Worm (Caenorhabditis elegans): Measurements from ENCODE around the gene K10H10.13.

DNA sequence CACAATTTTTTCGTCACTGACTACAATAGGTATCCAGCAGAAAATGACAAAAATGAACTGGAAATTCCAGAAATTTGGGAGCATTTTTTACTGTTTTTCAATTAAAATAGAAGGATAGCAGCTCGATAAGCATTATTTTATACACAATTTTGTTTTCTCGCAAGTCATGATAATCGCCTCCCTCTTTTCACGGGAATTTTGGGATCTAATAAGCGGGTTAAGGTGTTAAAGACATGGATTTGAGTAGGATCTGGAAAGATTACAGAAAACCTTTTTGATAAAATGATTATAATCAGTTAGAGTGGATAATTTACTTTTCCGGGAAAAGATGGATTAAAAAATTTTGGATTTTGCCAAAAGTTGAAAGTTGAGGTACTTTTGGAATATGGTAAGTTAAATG is 37.6 kb upstream of the K10H10.13 start, which contains the start of gene gcy-29:
- TF ChIP-seq pqm-1 (tag; optimal IDR thresholded peaks at IDR 0.05) (no peak), mec-3 (tag; optimal IDR thresholded peaks at IDR 0.05; ENCODE audit: borderline replicate concordance) (no peak), elt-2 (tag; optimal IDR thresholded peaks at IDR 0.05) (no peak), nfya-1 (tag; optimal IDR thresholded peaks at IDR 0.05) (no peak), pag-3 (tag; optimal IDR thresholded peaks at IDR 0.05; ENCODE audit: borderline replicate concordance) (no peak), ztf-16 (tag; optimal IDR thresholded peaks at IDR 0.05) (no peak), tbx-2 (tag; optimal IDR thresholded peaks at IDR 0.05) (no peak), unc-42 (tag; optimal IDR thresholded peaks at IDR 0.05) (no peak), C08G9.2 (tag; optimal IDR thresholded peaks at IDR 0.05) (no peak), hlh-15 (tag; optimal IDR thresholded peaks at IDR 0.05) (no peak), lim-6 (tag; optimal IDR thresholded peaks at IDR 0.05) (no peak), pax-1 (tag; optimal IDR thresholded peaks at IDR 0.05) (no peak), ceh-18 (tag; optimal IDR thresholded peaks at IDR 0.05) (no peak), ama-1 (optimal IDR thresholded peaks at IDR 0.05) (no peak)
